Fruit fly (Drosophila melanogaster) whole organism, pupa: Measurements from ENCODE around the gene CG14174.

Source experiments
- CG32121 ChIP-seq: fragments of 200-800 bp; sonication (Bioruptor generic); IDR thresholded peaks from 2 replicates; pipeline ENCODE4 v1.3.6; 2022; ENCODE audit warnings: missing biosample characterization, missing genetic modification characterization
- CG34367 ChIP-seq: fragments of 200-800 bp; sonication (Bioruptor generic); optimal IDR thresholded peaks from 2 replicates; lab custom pipeline; 2018; ENCODE audit warnings: missing biosample characterization, mild to moderate bottlenecking, missing genetic modification characterization
- CG4496 ChIP-seq: fragments of 200-800 bp; sonication (Bioruptor generic); IDR thresholded peaks from 3 replicates; pipeline ENCODE4 v1.3.6; 2022; ENCODE audit warnings: missing biosample characterization, missing genetic modification characterization
- CG8301 ChIP-seq: fragments of 200-800 bp; sonication (Bioruptor generic); optimal IDR thresholded peaks from 2 replicates; lab custom pipeline; 2018; ENCODE audit warnings: missing biosample characterization, mild to moderate bottlenecking, missing genetic modification characterization
- EcR ChIP-seq: fragments of 200-800 bp; sonication (Bioruptor generic); optimal IDR thresholded peaks from 3 replicates; lab custom pipeline; 2019; ENCODE audit warnings: missing biosample characterization, missing genetic modification characterization, mild to moderate bottlenecking, moderate library complexity, missing genetic modification reagents
- Pif1A ChIP-seq: fragments of 200-800 bp; sonication (Bioruptor generic); optimal IDR thresholded peaks from 3 replicates; lab custom pipeline; 2016; ENCODE audit warnings: missing biosample characterization, missing genetic modification characterization
- Pif1B ChIP-seq: fragments of 200-800 bp; sonication (Bioruptor generic); optimal IDR thresholded peaks from 3 replicates; lab custom pipeline; 2016; ENCODE audit warnings: missing biosample characterization, missing genetic modification characterization
- gl ChIP-seq: fragments of 200-800 bp; sonication (Bioruptor generic); optimal IDR thresholded peaks from 2 replicates; lab custom pipeline; 2018; ENCODE audit warnings: missing biosample characterization, mild to moderate bottlenecking, missing genetic modification characterization
- rn ChIP-seq: fragments of 200-800 bp; sonication (Bioruptor generic); IDR thresholded peaks from 2 replicates; pipeline ENCODE4 v1.3.6; 2022; ENCODE audit warnings: missing biosample characterization, missing genetic modification characterization

The CG14174 gene

DNA sequence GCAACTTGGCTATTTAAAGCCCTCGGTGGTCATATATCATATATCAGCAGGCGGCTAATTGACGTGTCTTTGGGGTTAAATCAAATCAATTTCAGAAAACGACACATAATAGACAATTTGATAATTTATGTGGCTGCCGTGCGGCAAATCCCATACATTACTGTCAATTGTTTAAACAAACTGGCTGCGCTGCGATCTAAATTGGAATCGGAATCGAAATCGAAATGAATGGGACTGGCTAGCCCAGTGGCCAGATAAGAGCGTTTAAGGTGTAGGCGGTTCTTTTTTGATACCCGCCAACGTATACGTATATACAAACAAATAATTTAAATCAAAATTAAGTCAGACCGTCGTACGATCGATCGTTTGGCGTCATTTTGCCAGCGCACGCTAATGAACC lies 49.3 kb downstream of the CG14174 start:
- no peak for TF ChIP-seq Pif1B (GFP tag; lab: Kevin White, UChicago)
- TF ChIP-seq CG32121 (GFP tag; lab: Robert Waterston, UW) = no peak
- no peak for TF ChIP-seq CG4496 (GFP tag; lab: Robert Waterston, UW)
- no peak for TF ChIP-seq rn (GFP tag; lab: Robert Waterston, UW)
- TF ChIP-seq CG34367 (tag; lab: Kevin White, UChicago) = no peak
- no peak for TF ChIP-seq Pif1A (GFP tag; lab: Kevin White, UChicago)
- TF ChIP-seq gl = no peak
- TF ChIP-seq EcR (GFP tag; lab: Kevin White, UChicago) = no peak
- TF ChIP-seq CG8301 (tag; lab: Kevin White, UChicago) = no peak
